Worm (Caenorhabditis elegans): ENCODE results near the gene srh-18.

- TF ChIP-seq flt-1 (GFP tag; IDR thresholded peaks at IDR 0.05) = no peak
- TF ChIP-seq med-1 (GFP tag; optimal IDR thresholded peaks at IDR 0.05; ENCODE audit: insufficient read depth) = no peak
These were observed 48.8 kb downstream of the srh-18 start, which contains the start of gene srx-125 for ce11 chrV:13367024-13367423.
